Worm (Caenorhabditis elegans) whole organism, L4 larva: ENCODE measurements around the gene dmd-3.

ENCODE experiments used
- R02D3.7 ChIP-seq: fragments of 150-350 bp; sonication (generic microtip); optimal IDR thresholded peaks from 3 replicates; lab custom pipeline; 2014; ENCODE audit warnings: missing biosample characterization, missing genetic modification characterization
- ama-1 ChIP-seq: fragments of 150-350 bp; optimal IDR thresholded peaks from 2 replicates; lab custom pipeline; 2014; ENCODE audit warnings: inconsistent platforms, mixed read lengths
- daf-12 ChIP-seq: fragments of 150-350 bp; optimal IDR thresholded peaks from 2 replicates; lab custom pipeline; 2014; ENCODE audit warnings: missing biosample characterization, missing genetic modification reagents, missing genetic modification characterization
- daf-8 ChIP-seq: fragments of 200-800 bp; sonication (Bioruptor generic); IDR thresholded peaks from 2 replicates; pipeline ENCODE4 v1.3.6; 2022; ENCODE audit warnings: missing genetic modification characterization, missing compliant biosample characterization
- fos-1 ChIP-seq: fragments of 150-350 bp; optimal IDR thresholded peaks from 2 replicates; lab custom pipeline; 2014; ENCODE audit warnings: missing biosample characterization, missing genetic modification characterization
- lir-3 ChIP-seq: sonication (generic microtip); optimal IDR thresholded peaks from 2 replicates; lab custom pipeline; 2016; ENCODE audit warnings: mild to moderate bottlenecking, missing genetic modification characterization, missing compliant biosample characterization
- madf-5 ChIP-seq, 2 experiments: fragments of 200-800 bp; sonication (Bioruptor generic); IDR thresholded peaks; 2 replicates each; pipeline ENCODE4 v1.3.6; 2022; ENCODE audit warnings: missing compliant biosample characterization in 2 of 2, missing genetic modification characterization in 2 of 2
- nhr-111 ChIP-seq: fragments of 200-800 bp; sonication (Bioruptor generic); optimal IDR thresholded peaks from 2 replicates; lab custom pipeline; 2018; ENCODE audit warnings: mild to moderate bottlenecking, missing genetic modification characterization, missing compliant biosample characterization
- nhr-76 ChIP-seq: fragments of 150-350 bp; optimal IDR thresholded peaks from 2 replicates; lab custom pipeline; 2014; ENCODE audit warnings: missing biosample characterization, missing genetic modification characterization
- skn-1 ChIP-seq: fragments of 150-350 bp; optimal IDR thresholded peaks from 2 replicates; lab custom pipeline; 2014; ENCODE audit warnings: missing biosample characterization, missing genetic modification characterization
- vab-7 ChIP-seq: fragments of 200-800 bp; sonication (Bioruptor generic); IDR thresholded peaks from 2 replicates; pipeline ENCODE4 v1.3.6; 2022; ENCODE audit warnings: missing genetic modification reagents, missing genetic modification characterization, missing compliant biosample characterization

DNA sequence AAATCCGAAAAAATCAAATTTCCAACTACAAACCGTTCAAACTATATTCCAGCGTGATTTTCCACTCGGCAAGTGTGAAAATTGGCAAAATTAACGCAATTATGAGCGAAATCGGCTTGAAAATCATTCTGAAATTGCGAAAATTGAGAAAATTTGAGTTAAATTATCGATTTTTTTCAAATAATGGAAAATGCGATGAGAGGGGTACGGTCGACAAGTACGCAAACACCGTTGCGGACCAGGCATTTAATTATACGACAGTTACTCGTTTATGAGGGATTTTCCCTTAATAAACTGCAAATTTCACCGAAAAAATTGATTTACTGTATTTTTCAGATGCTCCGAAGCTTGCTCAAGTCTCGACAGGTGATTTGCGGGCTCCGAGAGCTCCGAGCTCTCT lies 11.1 kb downstream of the dmd-3 start, which contains the start of the genes Y43F8C.7 and mrps-28:
- no peak for TF ChIP-seq skn-1 (tag; lab: Kevin White, UChicago)
- no peak for TF ChIP-seq nhr-76 (tag; lab: Kevin White, UChicago)
- no peak for TF ChIP-seq madf-5 (GFP tag; IDR thresholded peaks at IDR 0.05; lab: Robert Waterston, UW)
- no peak for TF ChIP-seq daf-8 (GFP tag; lab: Robert Waterston, UW)
- no peak for TF ChIP-seq vab-7 (GFP tag; lab: Robert Waterston, UW)
- TF ChIP-seq nhr-111 (GFP tag; lab: Kevin White, UChicago), result no peak
- TF ChIP-seq daf-12 (tag; lab: Kevin White, UChicago), result no peak
- no peak for TF ChIP-seq R02D3.7
- TF ChIP-seq fos-1 (tag; lab: Kevin White, UChicago), result no peak
- no peak for TF ChIP-seq ama-1 (lab: Kevin White, UChicago)
- no peak for TF ChIP-seq lir-3 (tag; lab: Kevin White, UChicago)
